Fruit fly (Drosophila melanogaster) whole organism, embryonic: ENCODE data around the gene Rab19.

Experiments used
- Abd-B ChIP-seq: fragments of 200-800 bp; sonication (Bioruptor generic); optimal IDR thresholded peaks from 2 replicates; lab custom pipeline; 2018; ENCODE audit warnings: missing biosample characterization, mild to moderate bottlenecking, missing genetic modification characterization, moderate library complexity
- Antp ChIP-seq: fragments of 200-800 bp; sonication (Bioruptor generic); optimal IDR thresholded peaks from 3 replicates; lab custom pipeline; 2016; ENCODE audit warnings: missing biosample characterization, missing genetic modification characterization
- Atf3 ChIP-seq: fragments of 200-800 bp; sonication (Bioruptor generic); optimal IDR thresholded peaks from 3 replicates; lab custom pipeline; 2016; ENCODE audit warnings: missing biosample characterization, missing genetic modification characterization
- B-H2 ChIP-seq: fragments of 200-800 bp; sonication (Bioruptor generic); optimal IDR thresholded peaks from 2 replicates; lab custom pipeline; 2018; ENCODE audit warnings: missing biosample characterization, mild to moderate bottlenecking, missing genetic modification characterization
- BEAF-32 ChIP-seq: fragments of 200-800 bp; sonication (Bioruptor generic); optimal IDR thresholded peaks from 3 replicates; lab custom pipeline; 2017; ENCODE audit warnings: missing biosample characterization, missing genetic modification characterization, mild to moderate bottlenecking, moderate library complexity, missing genetic modification reagents
- CG10209 ChIP-seq: fragments of 200-800 bp; sonication (Bioruptor generic); optimal IDR thresholded peaks from 3 replicates; lab custom pipeline; 2017; ENCODE audit warnings: missing biosample characterization, mild to moderate bottlenecking, missing genetic modification characterization, missing genetic modification reagents
- CG10267 ChIP-seq: fragments of 200-800 bp; sonication (Bioruptor generic); optimal IDR thresholded peaks from 2 replicates; lab custom pipeline; 2018; ENCODE audit warnings: missing biosample characterization, mild to moderate bottlenecking, missing genetic modification characterization, moderate library complexity
- CG12104 ChIP-seq: fragments of 200-800 bp; sonication (Bioruptor generic); optimal IDR thresholded peaks from 3 replicates; lab custom pipeline; 2016; ENCODE audit warnings: missing biosample characterization, missing genetic modification characterization
- CG12219 ChIP-seq: fragments of 200-800 bp; sonication (Bioruptor generic); optimal IDR thresholded peaks from 3 replicates; lab custom pipeline; 2018; ENCODE audit warnings: missing biosample characterization, mild to moderate bottlenecking, missing genetic modification characterization
- CG12299 ChIP-seq: fragments of 200-800 bp; sonication (Bioruptor generic); optimal IDR thresholded peaks from 2 replicates; lab custom pipeline; 2018; ENCODE audit warnings: missing biosample characterization, mild to moderate bottlenecking, missing genetic modification characterization
- CG13287 ChIP-seq: fragments of 200-800 bp; sonication (Bioruptor generic); IDR thresholded peaks from 2 replicates; pipeline ENCODE4 v1.3.6; 2022; ENCODE audit warnings: missing biosample characterization, missing genetic modification characterization; ENCODE audit not compliant: partially characterized antibody
- CG14667 ChIP-seq: fragments of 200-800 bp; sonication (Bioruptor generic); IDR thresholded peaks from 2 replicates; pipeline ENCODE4 v1.3.6; 2022; ENCODE audit warnings: missing biosample characterization, missing genetic modification characterization
- CG15073 ChIP-seq: fragments of 200-800 bp; sonication (Bioruptor generic); optimal IDR thresholded peaks from 2 replicates; lab custom pipeline; 2016; ENCODE audit warnings: missing biosample characterization, missing genetic modification characterization
- CG15479 ChIP-seq: fragments of 200-800 bp; sonication (Bioruptor generic); optimal IDR thresholded peaks from 3 replicates; lab custom pipeline; 2019; ENCODE audit warnings: missing biosample characterization, mild to moderate bottlenecking, missing genetic modification characterization, moderate library complexity
- CG17328 ChIP-seq: fragments of 200-800 bp; sonication (Bioruptor generic); IDR thresholded peaks from 2 replicates; pipeline ENCODE4 v1.3.6; 2022; ENCODE audit warnings: missing biosample characterization, missing genetic modification characterization
- CG17359 ChIP-seq: fragments of 200-800 bp; sonication (Bioruptor generic); optimal IDR thresholded peaks from 3 replicates; lab custom pipeline; 2018; ENCODE audit warnings: missing biosample characterization, mild to moderate bottlenecking, missing genetic modification characterization, moderate library complexity
- CG17829 ChIP-seq: fragments of 200-800 bp; optimal IDR thresholded peaks from 2 replicates; lab custom pipeline; 2019; ENCODE audit warnings: missing biosample characterization, mild to moderate bottlenecking, missing genetic modification characterization, moderate library complexity
- CG2116 ChIP-seq: fragments of 200-800 bp; sonication (Bioruptor generic); optimal IDR thresholded peaks from 3 replicates; lab custom pipeline; 2018; ENCODE audit warnings: missing biosample characterization, mild to moderate bottlenecking, missing genetic modification characterization
- CG2120 ChIP-seq: fragments of 200-800 bp; sonication (Bioruptor generic); optimal IDR thresholded peaks from 3 replicates; lab custom pipeline; 2016; ENCODE audit warnings: missing biosample characterization, missing genetic modification characterization
- CG2199 ChIP-seq: fragments of 200-800 bp; sonication (Bioruptor generic); IDR thresholded peaks from 3 replicates; pipeline ENCODE4 v1.3.6; 2022; ENCODE audit warnings: missing biosample characterization, missing genetic modification characterization
- CG34224 ChIP-seq: fragments of 200-800 bp; sonication (Bioruptor generic); IDR thresholded peaks from 3 replicates; pipeline ENCODE4 v1.3.6; 2022; ENCODE audit warnings: missing biosample characterization, missing genetic modification characterization; ENCODE audit not compliant: partially characterized antibody
- CG3995 ChIP-seq: fragments of 200-800 bp; sonication (Bioruptor generic); optimal IDR thresholded peaks from 3 replicates; lab custom pipeline; 2016; ENCODE audit warnings: missing biosample characterization, missing genetic modification characterization
- CG9437 ChIP-seq: fragments of 200-800 bp; sonication (Bioruptor generic); optimal IDR thresholded peaks from 2 replicates; lab custom pipeline; 2018; ENCODE audit warnings: missing biosample characterization, mild to moderate bottlenecking, missing genetic modification characterization
- Dll ChIP-seq: fragments of 200-800 bp; sonication (Bioruptor generic); IDR thresholded peaks from 4 replicates; pipeline ENCODE4 v1.3.6; 2022; ENCODE audit warnings: missing biosample characterization, missing genetic modification characterization; ENCODE audit not compliant: partially characterized antibody
- Doc3 ChIP-seq: fragments of 200-800 bp; sonication (Bioruptor generic); IDR thresholded peaks from 3 replicates; pipeline ENCODE4 v1.3.6; 2022; ENCODE audit warnings: missing biosample characterization, missing genetic modification characterization; ENCODE audit not compliant: partially characterized antibody
- Lhr ChIP-seq: fragments of 200-800 bp; sonication (Bioruptor generic); optimal IDR thresholded peaks from 3 replicates; lab custom pipeline; 2017; ENCODE audit warnings: mild to moderate bottlenecking, missing biosample characterization, missing genetic modification reagents, missing genetic modification characterization
- MBD-R2 ChIP-seq: fragments of 200-800 bp; sonication (Bioruptor generic); IDR thresholded peaks from 2 replicates; pipeline ENCODE4 v1.3.6; 2022; ENCODE audit warnings: missing biosample characterization, missing genetic modification characterization
- Med ChIP-seq: fragments of 200-800 bp; sonication (Bioruptor generic); peaks from one replicate; lab custom pipeline; 2016; ENCODE audit warnings: missing biosample characterization, missing genetic modification characterization, mild to moderate bottlenecking, inconsistent platforms, moderate library complexity
- Oli ChIP-seq: fragments of 200-800 bp; sonication (Bioruptor generic); optimal IDR thresholded peaks from 2 replicates; lab custom pipeline; 2018; ENCODE audit warnings: missing biosample characterization, mild to moderate bottlenecking, missing genetic modification characterization, moderate library complexity
- Sry-β ChIP-seq: fragments of 200-800 bp; sonication (Bioruptor generic); optimal IDR thresholded peaks from 2 replicates; lab custom pipeline; 2018; ENCODE audit warnings: missing biosample characterization, mild to moderate bottlenecking, missing genetic modification characterization, moderate library complexity
- Sry-δ ChIP-seq: fragments of 200-800 bp; sonication (Bioruptor generic); optimal IDR thresholded peaks from 2 replicates; lab custom pipeline; 2016; ENCODE audit warnings: missing biosample characterization, missing genetic modification characterization
- ab ChIP-seq: fragments of 200-800 bp; sonication (Bioruptor generic); optimal IDR thresholded peaks from 2 replicates; lab custom pipeline; 2016; ENCODE audit warnings: missing biosample characterization, missing genetic modification characterization
- bbx ChIP-seq: fragments of 200-800 bp; sonication (Bioruptor generic); IDR thresholded peaks from 2 replicates; pipeline ENCODE4 v1.3.6; 2022; ENCODE audit warnings: missing biosample characterization, missing genetic modification characterization; ENCODE audit not compliant: partially characterized antibody
- btn ChIP-seq: fragments of 200-800 bp; sonication (Bioruptor generic); optimal IDR thresholded peaks from 2 replicates; lab custom pipeline; 2016; ENCODE audit warnings: missing biosample characterization, missing genetic modification characterization
- dati ChIP-seq: fragments of 200-800 bp; sonication (Bioruptor generic); IDR thresholded peaks from 2 replicates; pipeline ENCODE4 v1.3.6; 2022; ENCODE audit warnings: missing biosample characterization, missing genetic modification characterization
- dpn ChIP-seq, 2 experiments: fragments of 200-800 bp; sonication (Bioruptor generic); optimal IDR thresholded peaks; 3 replicates each; lab custom pipeline; 2016; ENCODE audit warnings: missing biosample characterization in 2 of 2, missing genetic modification characterization in 2 of 2
- fd96Cb ChIP-seq: fragments of 200-800 bp; sonication (Bioruptor generic); optimal IDR thresholded peaks from 2 replicates; lab custom pipeline; 2018; ENCODE audit warnings: missing biosample characterization, mild to moderate bottlenecking, missing genetic modification characterization, moderate library complexity
- fu2 ChIP-seq: fragments of 200-800 bp; sonication (Bioruptor generic); optimal IDR thresholded peaks from 2 replicates; lab custom pipeline; 2016; ENCODE audit warnings: missing biosample characterization, missing genetic modification characterization
- knrl ChIP-seq: fragments of 200-800 bp; sonication (Bioruptor generic); IDR thresholded peaks from 3 replicates; pipeline ENCODE4 v1.3.6; 2022; ENCODE audit warnings: missing biosample characterization, missing genetic modification characterization; ENCODE audit not compliant: partially characterized antibody
- lab ChIP-seq: fragments of 200-800 bp; sonication (Bioruptor generic); optimal IDR thresholded peaks from 3 replicates; lab custom pipeline; 2017; ENCODE audit warnings: missing biosample characterization, missing genetic modification characterization, mild to moderate bottlenecking, moderate library complexity, missing genetic modification reagents
- maf-S ChIP-seq: fragments of 200-800 bp; sonication (Bioruptor generic); optimal IDR thresholded peaks from 2 replicates; lab custom pipeline; 2016; ENCODE audit warnings: missing biosample characterization, missing genetic modification characterization
- odd ChIP-seq: fragments of 200-800 bp; sonication (Bioruptor generic); optimal IDR thresholded peaks from 2 replicates; lab custom pipeline; 2017; ENCODE audit warnings: missing biosample characterization, mild to moderate bottlenecking, missing genetic modification characterization
- pros ChIP-seq: fragments of 200-800 bp; sonication (Bioruptor generic); optimal IDR thresholded peaks from 3 replicates; lab custom pipeline; 2019; ENCODE audit warnings: missing biosample characterization, mild to moderate bottlenecking, missing genetic modification characterization, moderate library complexity
- row ChIP-seq: fragments of 200-800 bp; sonication (Bioruptor generic); IDR thresholded peaks from 3 replicates; pipeline ENCODE4 v1.3.6; 2022; ENCODE audit warnings: missing biosample characterization, missing genetic modification characterization
- salm ChIP-seq: fragments of 200-800 bp; sonication (Bioruptor generic); optimal IDR thresholded peaks from 2 replicates; lab custom pipeline; 2018; ENCODE audit warnings: missing biosample characterization, mild to moderate bottlenecking, missing genetic modification characterization
- sens-2 ChIP-seq: fragments of 200-800 bp; sonication (Bioruptor generic); IDR thresholded peaks from 2 replicates; pipeline ENCODE4 v1.3.6; 2022; ENCODE audit warnings: missing biosample characterization, missing genetic modification characterization
- slbo ChIP-seq: fragments of 200-800 bp; sonication (Bioruptor generic); IDR thresholded peaks from 2 replicates; pipeline ENCODE4 v1.3.6; 2022; ENCODE audit warnings: missing biosample characterization, missing genetic modification characterization

Gene Rab19

dm6 chr3L:8299224-8300130, 2.7 kb downstream of the Rab19 start, which contains the start of the genes Arl5 and CG13671 (continued):
- TF ChIP-seq fd96Cb (tag; lab: Kevin White, UChicago) = peak; percentile 67
- TF ChIP-seq CG10209 (GFP tag; lab: Kevin White, UChicago) = peak; percentile 76
- TF ChIP-seq pros (GFP tag; lab: Kevin White, UChicago) = no peak
- peak; percentile 46 for TF ChIP-seq Oli (tag; lab: Kevin White, UChicago)
- TF ChIP-seq Antp (GFP tag; lab: Kevin White, UChicago) = peak; percentile 61
- TF ChIP-seq maf-S (GFP tag; lab: Kevin White, UChicago) = peak; percentile 55
- TF ChIP-seq odd (GFP tag; lab: Kevin White, UChicago) = no peak
- 0 out of 2 replicates have a peak, but pooled peaks have one; percentile 2 for TF ChIP-seq dati
- peak; percentile 97 for TF ChIP-seq CG10267 (tag; lab: Kevin White, UChicago)
- TF ChIP-seq salm (tag; lab: Kevin White, UChicago) = peak; percentile 25
- TF ChIP-seq Lhr = peak; percentile 58
- TF ChIP-seq CG14667 = peak; percentile 63
- peak; percentile 80 for TF ChIP-seq knrl (GFP tag; lab: Robert Waterston, UW)
- TF ChIP-seq CG12104 (GFP tag; lab: Kevin White, UChicago) = peak; percentile 39
- TF ChIP-seq Atf3 (GFP tag; lab: Kevin White, UChicago) = peak; percentile 45
- peak; percentile 83 for TF ChIP-seq CG17328
- TF ChIP-seq CG3995 (GFP tag; lab: Kevin White, UChicago) = peak; percentile 40
- peak; percentile 79 for TF ChIP-seq Abd-B (GFP tag; lab: Kevin White, UChicago)
- peak; percentile 14 for TF ChIP-seq fu2 (GFP tag; lab: Kevin White, UChicago)
- TF ChIP-seq Doc3 = peak; percentile 83

DNA sequence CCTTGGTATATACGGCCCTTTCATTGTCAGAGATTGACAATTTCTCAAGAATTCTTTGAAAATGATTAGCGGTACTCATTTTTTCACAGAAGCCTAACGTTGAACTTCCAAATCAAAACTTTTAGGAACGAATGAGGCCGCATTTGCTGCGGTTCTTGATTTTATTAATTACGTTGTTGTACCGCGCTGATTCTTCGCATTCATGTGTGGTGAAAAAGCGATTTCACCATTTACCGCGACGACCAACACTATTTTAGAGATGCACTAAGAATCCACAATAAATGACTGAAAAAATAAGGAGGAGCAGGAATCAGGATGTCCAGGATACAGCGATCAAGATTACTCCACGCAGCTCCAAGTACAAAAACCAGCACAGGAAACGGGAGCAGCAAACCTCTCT, 7.1 kb downstream of the Rab19 start, which contains the start of the genes CG7194 and Sbp2:
CG7194 (minus strand) TSS at position 148 of the 400 bp plus-strand sequence.
Sbp2 (plus strand) TSS at position 246 of the 400 bp plus-strand sequence.
- TF ChIP-seq MBD-R2 (peak; percentile 49), CG2120 (GFP tag; lab: Kevin White, UChicago) (peak; percentile 18), BEAF-32 (GFP tag; lab: Kevin White, UChicago) (peak; percentile 32), dpn (GFP tag; optimal IDR thresholded peaks at IDR 0.05; lab: Kevin White, UChicago) (no peak), bbx (GFP tag; lab: Robert Waterston, UW) (peak; percentile 7; the same call in 1 of the 2 replicates), CG13287 (GFP tag; lab: Robert Waterston, UW) (0 out of 2 replicates have a peak, but pooled peaks have one; percentile 17), Sry-δ (GFP tag; lab: Kevin White, UChicago) (peak; percentile 64), CG15073 (GFP tag; lab: Kevin White, UChicago) (no peak), Med (GFP tag; lab: Kevin White, UChicago) (peak; percentile 38), CG17359 (no peak), row (GFP tag; lab: Robert Waterston, UW) (peak; percentile 23; the same call in 1 of the 3 replicates), CG17829 (tag; lab: Kevin White, UChicago) (no peak), CG2199 (GFP tag; lab: Robert Waterston, UW) (peak; percentile 28; the same call in 1 of the 3 replicates), CG34224 (GFP tag; lab: Robert Waterston, UW) (0 out of 3 replicates have a peak, but pooled peaks have one; percentile 29), ab (GFP tag; lab: Kevin White, UChicago) (no peak), lab (GFP tag; lab: Kevin White, UChicago) (no peak), CG12299 (tag; lab: Kevin White, UChicago) (no peak), Dll (GFP tag; lab: Robert Waterston, UW) (peak; percentile 37; the same call in 1 of the 4 replicates), slbo (GFP tag; lab: Robert Waterston, UW) (0 out of 2 replicates have a peak, but pooled peaks have one; percentile 12), B-H2 (GFP tag; lab: Kevin White, UChicago) (no peak), CG9437 (GFP tag; lab: Kevin White, UChicago) (peak; percentile 65), Sry-β (GFP tag; lab: Kevin White, UChicago) (peak; percentile 44), CG12219 (GFP tag; lab: Kevin White, UChicago) (no peak), btn (GFP tag; lab: Kevin White, UChicago) (no peak), sens-2 (no peak), fd96Cb (tag; lab: Kevin White, UChicago) (no peak), CG15479 (no peak), CG2116 (peak; percentile 17)
